Worm (Caenorhabditis elegans) whole organism, late embryonic: ENCODE results near the gene col-150.

ENCODE experiments used
- C08G9.2 ChIP-seq: sonication (generic microtip); optimal IDR thresholded peaks from 2 replicates; lab custom pipeline; 2016; ENCODE audit warnings: mild to moderate bottlenecking, missing genetic modification characterization, moderate library complexity, missing compliant biosample characterization
- K09A11.1 ChIP-seq: sonication (generic microtip); optimal IDR thresholded peaks from 2 replicates; lab custom pipeline; 2017; ENCODE audit warnings: antibody characterized with exemption, mild to moderate bottlenecking, missing genetic modification characterization, missing compliant biosample characterization; ENCODE audit not compliant: insufficient read depth
- ama-1 ChIP-seq: fragments of 150-350 bp; optimal IDR thresholded peaks from 2 replicates; lab custom pipeline; 2014
- ceh-2 ChIP-seq: sonication (generic microtip); optimal IDR thresholded peaks from 2 replicates; lab custom pipeline; 2016; ENCODE audit warnings: missing genotype, missing genetic modification characterization, missing compliant biosample characterization
- ceh-24 ChIP-seq: sonication (generic microtip); optimal IDR thresholded peaks from 2 replicates; lab custom pipeline; 2016; ENCODE audit warnings: mild to moderate bottlenecking, missing genetic modification characterization, missing compliant biosample characterization
- ceh-30 ChIP-seq: fragments of 150-350 bp; optimal IDR thresholded peaks from 2 replicates; lab custom pipeline; 2014; ENCODE audit warnings: missing biosample characterization, missing genetic modification characterization
- ceh-31 ChIP-seq: sonication (generic microtip); optimal IDR thresholded peaks from 2 replicates; lab custom pipeline; 2016; ENCODE audit warnings: missing genetic modification characterization, missing compliant biosample characterization
- hlh-30 ChIP-seq: sonication (generic microtip); optimal IDR thresholded peaks from 2 replicates; lab custom pipeline; 2017; ENCODE audit warnings: antibody characterized with exemption, missing genetic modification characterization, missing compliant biosample characterization; ENCODE audit not compliant: insufficient read depth
- nhr-232 ChIP-seq: sonication (generic microtip); optimal IDR thresholded peaks from 2 replicates; lab custom pipeline; 2016; ENCODE audit warnings: missing genetic modification characterization, missing compliant biosample characterization
- pqm-1 ChIP-seq: sonication (generic microtip); optimal IDR thresholded peaks from 2 replicates; lab custom pipeline; 2016; ENCODE audit warnings: missing genetic modification characterization, missing compliant biosample characterization
- sox-2 ChIP-seq: fragments of 200-800 bp; sonication (Bioruptor generic); IDR thresholded peaks from 2 replicates; pipeline ENCODE4 v1.3.6; 2022; ENCODE audit warnings: missing genetic modification reagents, missing genetic modification characterization, missing compliant biosample characterization
- unc-86 ChIP-seq: sonication (generic microtip); optimal IDR thresholded peaks from 2 replicates; lab custom pipeline; 2016; ENCODE audit warnings: missing genetic modification characterization, missing compliant biosample characterization

ce11 chrV:10313953-10314352 lies 19.5 kb upstream of the col-150 start, which contains the start of gene gcy-6:
- TF ChIP-seq nhr-232 (tag; lab: Kevin White, UChicago) = no peak
- TF ChIP-seq ceh-31 (tag; lab: Kevin White, UChicago) = no peak
- no peak for TF ChIP-seq ceh-24 (tag; lab: Kevin White, UChicago)
- no peak for TF ChIP-seq pqm-1 (tag; lab: Kevin White, UChicago)
- no peak for TF ChIP-seq unc-86 (tag; lab: Kevin White, UChicago)
- no peak for TF ChIP-seq hlh-30
- no peak for TF ChIP-seq C08G9.2 (tag; lab: Kevin White, UChicago)
- no peak for TF ChIP-seq K09A11.1 (tag; lab: Kevin White, UChicago)
- TF ChIP-seq ceh-2 (tag; lab: Kevin White, UChicago) = no peak
- no peak for TF ChIP-seq ama-1 (lab: Kevin White, UChicago)
- no peak for TF ChIP-seq sox-2 (GFP tag; lab: Robert Waterston, UW)
- TF ChIP-seq ceh-30 = no peak
